Fruit fly (Drosophila melanogaster): ENCODE measurements around the gene CG2955.

dm6 chr2L:4110132-4110531 lies 38.9 kb upstream of the CG2955 start:
- peak; percentile 30 for TF ChIP-seq CG14655 (GFP tag; optimal IDR thresholded peaks at IDR 0.05)
- TF ChIP-seq CG13204 (GFP tag; optimal IDR thresholded peaks at IDR 0.05): no peak
- no peak for TF ChIP-seq Ets98B (GFP tag; IDR thresholded peaks at IDR 0.05)
- peak; percentile 25 for TF ChIP-seq CG15710 (tag; optimal IDR thresholded peaks at IDR 0.05)
- TF ChIP-seq CG12605 (GFP tag; IDR thresholded peaks at IDR 0.05): no peak
- TF ChIP-seq CG9948 (tag; optimal IDR thresholded peaks at IDR 0.05): peak; percentile 4

Data from whole organism, pupa.